Fruit fly (Drosophila melanogaster) whole organism, embryonic: ENCODE data around the gene Pop5.

Experiments used
- Asciz ChIP-seq: fragments of 200-800 bp; sonication (Bioruptor generic); optimal IDR thresholded peaks from 2 replicates; lab custom pipeline; 2017; ENCODE audit warnings: missing biosample characterization, mild to moderate bottlenecking, missing genetic modification characterization, missing genetic modification reagents
- B-H1 ChIP-seq: fragments of 200-800 bp; sonication (Bioruptor generic); IDR thresholded peaks from 3 replicates; pipeline ENCODE4 v1.3.6; 2022; ENCODE audit warnings: missing biosample characterization, missing genetic modification characterization
- Bteb2 ChIP-seq: fragments of 200-800 bp; sonication (Bioruptor generic); optimal IDR thresholded peaks from 2 replicates; lab custom pipeline; 2016; ENCODE audit warnings: missing biosample characterization, missing genetic modification characterization
- CG11504 ChIP-seq: fragments of 200-800 bp; sonication (Bioruptor generic); optimal IDR thresholded peaks from 3 replicates; lab custom pipeline; 2019; ENCODE audit warnings: missing biosample characterization, mild to moderate bottlenecking, missing genetic modification characterization, moderate library complexity
- CG13775 ChIP-seq: fragments of 200-800 bp; sonication (Bioruptor generic); optimal IDR thresholded peaks from 3 replicates; lab custom pipeline; 2017; ENCODE audit warnings: missing biosample characterization, mild to moderate bottlenecking, missing genetic modification characterization
- CG15269 ChIP-seq: fragments of 200-800 bp; sonication (Bioruptor generic); optimal IDR thresholded peaks from 2 replicates; lab custom pipeline; 2018; ENCODE audit warnings: missing biosample characterization, mild to moderate bottlenecking, missing genetic modification characterization, moderate library complexity
- CG17186 ChIP-seq: fragments of 200-800 bp; sonication (Bioruptor generic); optimal IDR thresholded peaks from 3 replicates; lab custom pipeline; 2017; ENCODE audit warnings: missing biosample characterization, missing genetic modification reagents, missing genetic modification characterization
- CG17385 ChIP-seq: fragments of 200-800 bp; sonication (Bioruptor generic); optimal IDR thresholded peaks from 3 replicates; lab custom pipeline; 2018; ENCODE audit warnings: missing biosample characterization, mild to moderate bottlenecking, missing genetic modification characterization
- CG18262 ChIP-seq: fragments of 200-800 bp; optimal IDR thresholded peaks from 3 replicates; lab custom pipeline; 2019; ENCODE audit warnings: missing biosample characterization, mild to moderate bottlenecking, missing genetic modification characterization, moderate library complexity
- CG31224 ChIP-seq: fragments of 200-800 bp; sonication (Bioruptor generic); IDR thresholded peaks from 2 replicates; pipeline ENCODE4 v1.3.6; 2022; ENCODE audit warnings: missing biosample characterization, missing genetic modification characterization
- CG32532 ChIP-seq: fragments of 200-800 bp; sonication (Bioruptor generic); IDR thresholded peaks from 2 replicates; pipeline ENCODE4 v1.3.6; 2022; ENCODE audit warnings: missing biosample characterization, missing genetic modification characterization
- CG3726 ChIP-seq: fragments of 200-800 bp; sonication (Bioruptor generic); IDR thresholded peaks from 3 replicates; pipeline ENCODE4, ENCODE4 v1.3.6; 2022; ENCODE audit warnings: missing biosample characterization, missing genetic modification characterization
- CG3847 ChIP-seq: fragments of 200-800 bp; sonication (Bioruptor generic); IDR thresholded peaks from 2 replicates; pipeline ENCODE4 v1.3.6; 2022; ENCODE audit warnings: missing biosample characterization, missing genetic modification characterization
- CG6272 ChIP-seq: fragments of 200-800 bp; sonication (Bioruptor generic); IDR thresholded peaks from 2 replicates; pipeline ENCODE4 v1.3.6; 2022; ENCODE audit warnings: missing biosample characterization, missing genetic modification characterization
- CG6854 ChIP-seq: fragments of 200-800 bp; sonication (Bioruptor generic); optimal IDR thresholded peaks from 3 replicates; lab custom pipeline; 2017; ENCODE audit warnings: missing biosample characterization, mild to moderate bottlenecking, missing genetic modification characterization
- CG7987 ChIP-seq: fragments of 200-800 bp; sonication (Bioruptor generic); optimal IDR thresholded peaks from 2 replicates; lab custom pipeline; 2018; ENCODE audit warnings: missing biosample characterization, mild to moderate bottlenecking, missing genetic modification characterization, moderate library complexity
- CG8478 ChIP-seq: fragments of >200 bp; optimal IDR thresholded peaks from 2 replicates; lab custom pipeline; 2018
- CG8924 ChIP-seq: fragments of 200-800 bp; optimal IDR thresholded peaks from 3 replicates; lab custom pipeline; 2019; ENCODE audit warnings: missing biosample characterization, mild to moderate bottlenecking, missing genetic modification characterization, moderate library complexity
- CHES-1-like ChIP-seq: fragments of 200-800 bp; sonication (Bioruptor generic); optimal IDR thresholded peaks from 2 replicates; lab custom pipeline; 2016; ENCODE audit warnings: missing biosample characterization, missing genetic modification characterization
- CoRest ChIP-seq: fragments of 200-800 bp; sonication (Bioruptor generic); optimal IDR thresholded peaks from 3 replicates; lab custom pipeline; 2018; ENCODE audit warnings: missing biosample characterization, mild to moderate bottlenecking, missing genetic modification characterization, moderate library complexity
- Dp ChIP-seq: fragments of 200-800 bp; sonication (Bioruptor generic); optimal IDR thresholded peaks from 2 replicates; lab custom pipeline; 2018; ENCODE audit warnings: missing biosample characterization, mild to moderate bottlenecking, missing genetic modification characterization, moderate library complexity
- Fer1 ChIP-seq: fragments of 200-800 bp; sonication (Bioruptor generic); optimal IDR thresholded peaks from 2 replicates; lab custom pipeline; 2017; ENCODE audit warnings: missing biosample characterization, mild to moderate bottlenecking, missing genetic modification characterization
- Hmx ChIP-seq: fragments of 200-800 bp; sonication (Bioruptor generic); optimal IDR thresholded peaks from 2 replicates; lab custom pipeline; 2016; ENCODE audit warnings: missing biosample characterization, missing genetic modification characterization
- Mrtf ChIP-seq: fragments of 200-800 bp; sonication (Bioruptor generic); IDR thresholded peaks from 3 replicates; pipeline ENCODE4 v1.3.6; 2022; ENCODE audit warnings: missing biosample characterization, missing genetic modification characterization
- Sry-β ChIP-seq: fragments of 200-800 bp; sonication (Bioruptor generic); optimal IDR thresholded peaks from 2 replicates; lab custom pipeline; 2018; ENCODE audit warnings: missing biosample characterization, mild to moderate bottlenecking, missing genetic modification characterization, moderate library complexity
- Xbp1 ChIP-seq: fragments of 200-800 bp; sonication (Bioruptor generic); optimal IDR thresholded peaks from 3 replicates; lab custom pipeline; 2016; ENCODE audit warnings: missing biosample characterization, mild to moderate bottlenecking, missing genetic modification characterization
- ase ChIP-seq: fragments of 200-800 bp; sonication (Bioruptor generic); IDR thresholded peaks from 3 replicates; pipeline ENCODE4 v1.3.6; 2022; ENCODE audit warnings: missing biosample characterization, missing genetic modification characterization
- bigmax ChIP-seq: fragments of 200-800 bp; sonication (Bioruptor generic); optimal IDR thresholded peaks from 2 replicates; lab custom pipeline; 2018; ENCODE audit warnings: missing biosample characterization, mild to moderate bottlenecking, missing genetic modification characterization
- cato ChIP-seq: fragments of 200-800 bp; sonication (Bioruptor generic); optimal IDR thresholded peaks from 2 replicates; lab custom pipeline; 2016; ENCODE audit warnings: missing biosample characterization, missing genetic modification characterization, borderline replicate concordance
- cg ChIP-seq: fragments of 200-800 bp; sonication (Bioruptor generic); optimal IDR thresholded peaks from 3 replicates; lab custom pipeline; 2019; ENCODE audit warnings: missing biosample characterization, mild to moderate bottlenecking, missing genetic modification characterization, moderate library complexity
- corto ChIP-seq: fragments of 200-800 bp; sonication (Bioruptor generic); optimal IDR thresholded peaks from 2 replicates; lab custom pipeline; 2016; ENCODE audit warnings: missing biosample characterization, mild to moderate bottlenecking, missing genetic modification characterization, moderate library complexity
- croc ChIP-seq: fragments of 200-800 bp; sonication (Bioruptor generic); conservative IDR thresholded peaks from 3 replicates; pipeline ENCODE4 v1.3.6; 2022; ENCODE audit warnings: missing biosample characterization, missing genetic modification characterization
- cwo ChIP-seq: fragments of 200-800 bp; sonication (Bioruptor generic); optimal IDR thresholded peaks from 3 replicates; lab custom pipeline; 2017; ENCODE audit warnings: missing biosample characterization, missing genetic modification characterization, mild to moderate bottlenecking, moderate library complexity, missing genetic modification reagents
- dmrt99B ChIP-seq: fragments of 200-800 bp; sonication (Bioruptor generic); optimal IDR thresholded peaks from 2 replicates; lab custom pipeline; 2018; ENCODE audit warnings: missing biosample characterization, mild to moderate bottlenecking, missing genetic modification characterization, moderate library complexity
- ems ChIP-seq: fragments of 200-800 bp; sonication (Bioruptor generic); optimal IDR thresholded peaks from 3 replicates; lab custom pipeline; 2016; ENCODE audit warnings: missing biosample characterization, missing genetic modification characterization
- gem ChIP-seq: fragments of 200-800 bp; sonication (Bioruptor generic); optimal IDR thresholded peaks from 2 replicates; lab custom pipeline; 2019; ENCODE audit warnings: missing biosample characterization, mild to moderate bottlenecking, missing genetic modification characterization, moderate library complexity
- lola ChIP-seq, 3 experiments: fragments of >200 bp in 2 of 3; fragments of 200-800 bp in 1 of 3; sonication (Bioruptor generic) in 1 of 3; optimal IDR thresholded peaks; 2 replicates each; lab custom pipeline; 2017 to 2019; ENCODE audit warnings: missing biosample characterization in 3 of 3, missing genetic modification characterization in 3 of 3, mild to moderate bottlenecking in 1 of 3, moderate library complexity in 1 of 3
- maf-S ChIP-seq: fragments of 200-800 bp; sonication (Bioruptor generic); optimal IDR thresholded peaks from 2 replicates; lab custom pipeline; 2016; ENCODE audit warnings: missing biosample characterization, missing genetic modification characterization
- mirr ChIP-seq: fragments of 200-800 bp; sonication (Bioruptor generic); optimal IDR thresholded peaks from 3 replicates; lab custom pipeline; 2018; ENCODE audit warnings: missing biosample characterization, mild to moderate bottlenecking, missing genetic modification characterization
- nmo ChIP-seq: fragments of 200-800 bp; sonication (Bioruptor generic); optimal IDR thresholded peaks from 2 replicates; lab custom pipeline; 2018; ENCODE audit warnings: missing biosample characterization, mild to moderate bottlenecking, missing genetic modification characterization, moderate library complexity
- oc ChIP-seq: fragments of 200-800 bp; sonication (Bioruptor generic); optimal IDR thresholded peaks from 2 replicates; lab custom pipeline; 2018; ENCODE audit warnings: missing biosample characterization, mild to moderate bottlenecking, missing genetic modification characterization, moderate library complexity
- pnt ChIP-seq: fragments of 200-800 bp; sonication (Bioruptor generic); optimal IDR thresholded peaks from 3 replicates; lab custom pipeline; 2016; ENCODE audit warnings: missing biosample characterization, missing genetic modification characterization
- repo ChIP-seq: fragments of 200-800 bp; sonication (Bioruptor generic); optimal IDR thresholded peaks from 2 replicates; lab custom pipeline; 2016; ENCODE audit warnings: missing biosample characterization, missing genetic modification characterization
- sc ChIP-seq, 3 experiments: fragments of >200 bp in 2 of 3; fragments of 200-800 bp in 1 of 3; sonication (Bioruptor generic) in 1 of 3; optimal IDR thresholded peaks; 2 replicates in 2 of 3; 3 replicates in 1 of 3; lab custom pipeline; 2017; ENCODE audit warnings: mild to moderate bottlenecking in 1 of 3, missing biosample characterization in 1 of 3, missing genetic modification characterization in 1 of 3, missing genetic modification reagents in 1 of 3
- so ChIP-seq: fragments of 200-800 bp; sonication (Bioruptor generic); IDR thresholded peaks from 3 replicates; pipeline ENCODE4 v1.3.6; 2022; ENCODE audit warnings: missing biosample characterization, missing genetic modification characterization
- sug ChIP-seq: fragments of 200-800 bp; optimal IDR thresholded peaks from 2 replicates; lab custom pipeline; 2019; ENCODE audit warnings: missing biosample characterization, mild to moderate bottlenecking, missing genetic modification characterization, moderate library complexity
- tgo ChIP-seq: fragments of 200-800 bp; sonication (Bioruptor generic); IDR thresholded peaks from 3 replicates; pipeline ENCODE4 v1.3.6; 2022; ENCODE audit warnings: missing biosample characterization, missing genetic modification characterization
- tin ChIP-seq: fragments of 200-800 bp; sonication (Bioruptor generic); optimal IDR thresholded peaks from 3 replicates; lab custom pipeline; 2016; ENCODE audit warnings: missing biosample characterization, missing genetic modification characterization
- ttk ChIP-seq: fragments of 200-800 bp; sonication (Bioruptor generic); IDR thresholded peaks from 2 replicates; pipeline ENCODE4 v2.1.2; 2022; ENCODE audit warnings: missing biosample characterization, missing genetic modification characterization
- vnd ChIP-seq: fragments of 200-800 bp; sonication (Bioruptor generic); IDR thresholded peaks from 3 replicates; pipeline ENCODE4 v1.3.6; 2022; ENCODE audit warnings: missing biosample characterization, missing genetic modification characterization; ENCODE audit not compliant: partially characterized antibody

The Pop5 gene

DNA sequence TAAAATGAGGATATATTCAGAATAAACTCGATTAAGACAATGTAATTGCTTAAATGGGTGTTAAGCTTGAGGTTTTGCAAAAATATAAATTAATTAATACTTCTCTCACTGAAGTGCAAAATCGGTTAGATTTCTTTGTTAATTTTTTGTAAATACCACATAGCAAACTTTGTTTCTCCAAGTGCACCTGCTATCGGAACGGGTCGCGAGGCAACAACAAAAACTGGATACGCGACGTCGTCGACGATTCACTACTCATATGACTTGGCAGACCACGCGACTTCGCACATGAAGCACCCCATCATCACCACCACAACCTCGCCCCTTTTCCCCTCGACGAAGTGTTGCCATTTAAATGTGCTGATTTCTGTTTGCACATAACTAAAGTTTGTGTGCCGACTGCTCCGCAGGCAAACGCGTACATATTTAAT, 37.8 kb downstream of the Pop5 start (continued):
- no peak for TF ChIP-seq cato (GFP tag; lab: Kevin White, UChicago)
- no peak for TF ChIP-seq Sry-β (GFP tag; lab: Kevin White, UChicago)
- TF ChIP-seq so (GFP tag; lab: Robert Waterston, UW): no peak
- no peak for TF ChIP-seq maf-S (GFP tag; lab: Kevin White, UChicago)
- TF ChIP-seq ttk (GFP tag; lab: Robert Waterston, UW): peak; percentile 46
- TF ChIP-seq CG17385 (GFP tag; lab: Kevin White, UChicago): no peak
- TF ChIP-seq cg (GFP tag; lab: Kevin White, UChicago): no peak
- TF ChIP-seq repo: no peak
- peak; percentile 24; the same call in 2 of the 3 replicates for TF ChIP-seq B-H1
- peak; percentile 28 for TF ChIP-seq CG18262
- TF ChIP-seq Asciz (GFP tag; lab: Kevin White, UChicago): no peak
- peak; percentile 38 for TF ChIP-seq CoRest (tag; lab: Kevin White, UChicago)
- no peak for TF ChIP-seq CG8478 (lab: Kevin White, UChicago)
- no peak for TF ChIP-seq lola (GFP tag; optimal IDR thresholded peaks at IDR 0.05; lab: Kevin White, UChicago)
- TF ChIP-seq CG15269 (tag; lab: Kevin White, UChicago): peak; percentile 43
- peak; percentile 63 for TF ChIP-seq gem (tag; lab: Kevin White, UChicago)
- no peak for TF ChIP-seq Dp
- peak; percentile 85 for TF ChIP-seq cwo
- no peak for TF ChIP-seq CG13775
- no peak for TF ChIP-seq ase (GFP tag; lab: Robert Waterston, UW)
- peak; percentile 16; the same call in 1 of the 2 replicates for TF ChIP-seq CG31224 (GFP tag; lab: Robert Waterston, UW)
- peak; percentile 72 for TF ChIP-seq mirr (GFP tag; lab: Kevin White, UChicago)
- peak; percentile 36 for TF ChIP-seq CG11504 (tag; lab: Kevin White, UChicago)
- peak; percentile 26 for TF ChIP-seq dmrt99B (tag; lab: Kevin White, UChicago)
- no peak for TF ChIP-seq bigmax (GFP tag; lab: Kevin White, UChicago)
- peak; percentile 14 for TF ChIP-seq tin (GFP tag; lab: Kevin White, UChicago)
- no peak for TF ChIP-seq CG3847 (GFP tag; lab: Robert Waterston, UW)
- TF ChIP-seq tgo (GFP tag; lab: Robert Waterston, UW): peak; percentile 38; the same call in 1 of the 3 replicates
- TF ChIP-seq sug (tag; lab: Kevin White, UChicago): peak; percentile 49
- no peak for TF ChIP-seq CG3726 (GFP tag; lab: Robert Waterston, UW)
- no peak for TF ChIP-seq CG7987
- no peak for TF ChIP-seq Hmx (GFP tag; lab: Kevin White, UChicago)
- no peak for TF ChIP-seq corto
- TF ChIP-seq Mrtf: no peak
- no peak for TF ChIP-seq Fer1 (GFP tag; lab: Kevin White, UChicago)
- peak; percentile 52 for TF ChIP-seq Xbp1 (GFP tag; lab: Kevin White, UChicago)
- no peak for TF ChIP-seq sc (optimal IDR thresholded peaks at IDR 0.05; lab: Kevin White, UChicago)
- no peak for TF ChIP-seq sc (GFP tag; optimal IDR thresholded peaks at IDR 0.05; lab: Kevin White, UChicago)
- no peak for TF ChIP-seq pnt (GFP tag; lab: Kevin White, UChicago)
- TF ChIP-seq oc: no peak
- TF ChIP-seq nmo (GFP tag; lab: Kevin White, UChicago): peak; percentile 24
- TF ChIP-seq croc: 0 out of 3 replicates have a peak, but pooled peaks have one; percentile 13
- peak; percentile 10 for TF ChIP-seq CG8924 (tag; lab: Kevin White, UChicago)
- TF ChIP-seq CG6272 (GFP tag; lab: Robert Waterston, UW): no peak
- TF ChIP-seq vnd (GFP tag; lab: Robert Waterston, UW): no peak
- TF ChIP-seq CG32532 (GFP tag; lab: Robert Waterston, UW): peak; percentile 72
- TF ChIP-seq CHES-1-like (GFP tag; lab: Kevin White, UChicago): no peak
- no peak for TF ChIP-seq ems
- TF ChIP-seq CG17186 (GFP tag; lab: Kevin White, UChicago): no peak
- peak; percentile 23 for TF ChIP-seq Bteb2
- peak; percentile 1 for TF ChIP-seq CG6854 (GFP tag; lab: Kevin White, UChicago)
